Worm (Caenorhabditis elegans) whole organism, L4/young adult: Measurements from ENCODE around the gene pah-1.

Experiments used
- dao-5 ChIP-seq: sonication (generic microtip); optimal IDR thresholded peaks from 2 replicates; lab custom pipeline; 2016; ENCODE audit warnings: missing genotype, missing genetic modification characterization, moderate library complexity, missing compliant biosample characterization
- him-1 ChIP-seq: sonication (generic microtip); optimal IDR thresholded peaks from 2 replicates; lab custom pipeline; 2016; ENCODE audit warnings: missing genotype, missing genetic modification reagents, missing genetic modification characterization, missing compliant biosample characterization

DNA sequence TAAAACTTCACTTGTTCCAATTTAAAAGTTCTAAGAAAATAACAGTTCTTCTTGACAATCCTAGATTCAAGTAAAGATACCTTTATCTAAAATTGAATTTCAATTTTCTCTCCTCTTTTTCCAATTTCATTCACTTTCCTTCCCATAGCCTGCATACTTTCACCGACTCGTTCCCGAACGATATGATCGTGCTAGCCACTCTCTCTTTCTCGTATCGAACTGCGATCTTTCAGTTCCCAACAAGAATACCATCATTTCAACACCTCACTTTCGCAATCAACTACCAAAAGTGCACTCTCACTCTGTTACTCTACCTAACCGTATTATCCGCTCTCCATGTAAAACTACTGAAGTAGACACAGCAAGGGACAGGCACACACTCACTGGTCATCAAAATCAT lies 16.7 kb downstream of the pah-1 start:
- TF ChIP-seq him-1 (no peak), dao-5 (tag; lab: Kevin White, UChicago) (no peak)
